Fruit fly (Drosophila melanogaster) whole organism, embryonic: ENCODE data around the gene CG5808.

Source experiments
- CG10959 ChIP-seq: fragments of 200-800 bp; sonication (Bioruptor generic); IDR thresholded peaks from 2 replicates; pipeline ENCODE4 v1.3.6; 2022; ENCODE audit warnings: missing biosample characterization, missing genetic modification characterization
- CG11695 ChIP-seq: fragments of 200-800 bp; sonication (Bioruptor generic); IDR thresholded peaks from 3 replicates; pipeline ENCODE4 v1.3.6; 2022; ENCODE audit warnings: missing biosample characterization, missing genetic modification characterization
- CG11696 ChIP-seq: fragments of 200-800 bp; sonication (Bioruptor generic); IDR thresholded peaks from 2 replicates; pipeline ENCODE4 v1.3.6; 2022; ENCODE audit warnings: missing biosample characterization, missing genetic modification characterization
- CG12236 ChIP-seq: fragments of 200-800 bp; sonication (Bioruptor generic); optimal IDR thresholded peaks from 2 replicates; lab custom pipeline; 2016; ENCODE audit warnings: missing biosample characterization, missing genetic modification characterization
- CG12299 ChIP-seq: fragments of 200-800 bp; sonication (Bioruptor generic); optimal IDR thresholded peaks from 2 replicates; lab custom pipeline; 2018; ENCODE audit warnings: missing biosample characterization, mild to moderate bottlenecking, missing genetic modification characterization
- CG13287 ChIP-seq: fragments of 200-800 bp; sonication (Bioruptor generic); IDR thresholded peaks from 2 replicates; pipeline ENCODE4 v1.3.6; 2022; ENCODE audit warnings: missing biosample characterization, missing genetic modification characterization; ENCODE audit not compliant: partially characterized antibody
- CG15514 ChIP-seq: fragments of 200-800 bp; sonication (Bioruptor generic); optimal IDR thresholded peaks from 3 replicates; lab custom pipeline; 2017; ENCODE audit warnings: missing biosample characterization, missing genetic modification characterization, mild to moderate bottlenecking, moderate library complexity, missing genetic modification reagents
- CG15601 ChIP-seq: fragments of 200-800 bp; sonication (Bioruptor generic); optimal IDR thresholded peaks from 3 replicates; lab custom pipeline; 2019; ENCODE audit warnings: missing biosample characterization, mild to moderate bottlenecking, missing genetic modification characterization, moderate library complexity
- CG16779 ChIP-seq: fragments of 200-800 bp; sonication (Bioruptor generic); IDR thresholded peaks from 2 replicates; pipeline ENCODE4 v1.3.6; 2022; ENCODE audit warnings: missing biosample characterization, missing genetic modification characterization
- CG17186 ChIP-seq: fragments of 200-800 bp; sonication (Bioruptor generic); optimal IDR thresholded peaks from 3 replicates; lab custom pipeline; 2017; ENCODE audit warnings: missing biosample characterization, missing genetic modification reagents, missing genetic modification characterization
- CG18599 ChIP-seq: fragments of 200-800 bp; sonication (Bioruptor generic); optimal IDR thresholded peaks from 3 replicates; lab custom pipeline; 2017; ENCODE audit warnings: missing biosample characterization, missing genetic modification characterization, mild to moderate bottlenecking, moderate library complexity, missing genetic modification reagents
- CG5180 ChIP-seq: fragments of 200-800 bp; sonication (Bioruptor generic); optimal IDR thresholded peaks from 3 replicates; lab custom pipeline; 2017; ENCODE audit warnings: missing biosample characterization, missing genetic modification characterization, mild to moderate bottlenecking, moderate library complexity, missing genetic modification reagents
- CG7745 ChIP-seq: fragments of 200-800 bp; sonication (Bioruptor generic); optimal IDR thresholded peaks from 2 replicates; lab custom pipeline; 2018; ENCODE audit warnings: missing biosample characterization, mild to moderate bottlenecking, missing genetic modification characterization, moderate library complexity
- CG7839 ChIP-seq: fragments of 200-800 bp; sonication (Bioruptor generic); optimal IDR thresholded peaks from 3 replicates; lab custom pipeline; 2018; ENCODE audit warnings: missing biosample characterization, mild to moderate bottlenecking, missing genetic modification characterization, moderate library complexity
- CG9797 ChIP-seq: fragments of 200-800 bp; sonication (Bioruptor generic); optimal IDR thresholded peaks from 3 replicates; lab custom pipeline; 2018; ENCODE audit warnings: missing biosample characterization, mild to moderate bottlenecking, missing genetic modification characterization
- CG9932 ChIP-seq: fragments of 200-800 bp; sonication (Bioruptor generic); IDR thresholded peaks from 2 replicates; pipeline ENCODE4 v1.3.6; 2022; ENCODE audit warnings: missing biosample characterization, missing genetic modification characterization
- CHES-1-like ChIP-seq: fragments of 200-800 bp; sonication (Bioruptor generic); optimal IDR thresholded peaks from 2 replicates; lab custom pipeline; 2016; ENCODE audit warnings: missing biosample characterization, missing genetic modification characterization
- CoRest ChIP-seq: fragments of 200-800 bp; sonication (Bioruptor generic); optimal IDR thresholded peaks from 3 replicates; lab custom pipeline; 2018; ENCODE audit warnings: missing biosample characterization, mild to moderate bottlenecking, missing genetic modification characterization, moderate library complexity
- Dp ChIP-seq: fragments of 200-800 bp; sonication (Bioruptor generic); optimal IDR thresholded peaks from 2 replicates; lab custom pipeline; 2018; ENCODE audit warnings: missing biosample characterization, mild to moderate bottlenecking, missing genetic modification characterization, moderate library complexity
- Dref ChIP-seq: fragments of 200-800 bp; sonication (Bioruptor generic); IDR thresholded peaks from 2 replicates; pipeline ENCODE4 v1.3.6; 2022; ENCODE audit warnings: missing biosample characterization, missing genetic modification characterization
- E2f2 ChIP-seq: fragments of 200-800 bp; sonication (Bioruptor generic); IDR thresholded peaks from 2 replicates; pipeline ENCODE4 v1.3.6; 2022; ENCODE audit warnings: missing biosample characterization, missing genetic modification characterization
- ERR ChIP-seq: fragments of 200-800 bp; sonication (Bioruptor generic); optimal IDR thresholded peaks from 2 replicates; lab custom pipeline; 2016; ENCODE audit warnings: missing biosample characterization, missing genetic modification characterization
- Eip74EF ChIP-seq, 2 experiments: fragments of 200-800 bp in 1 of 2; fragments of >200 bp in 1 of 2; sonication (Bioruptor generic) in 1 of 2; optimal IDR thresholded peaks; 2 replicates each; lab custom pipeline; 2017 to 2019; ENCODE audit warnings: missing biosample characterization in 2 of 2, missing genetic modification characterization in 2 of 2, mild to moderate bottlenecking in 1 of 2, moderate library complexity in 1 of 2
- GATAe ChIP-seq: fragments of 200-800 bp; sonication (Bioruptor generic); conservative IDR thresholded peaks from 2 replicates; pipeline ENCODE4 v1.3.6; 2022; ENCODE audit warnings: missing biosample characterization, missing genetic modification characterization
- Gsc ChIP-seq: fragments of 200-800 bp; sonication (Bioruptor generic); IDR thresholded peaks from 2 replicates; pipeline ENCODE4 v1.3.6; 2022; ENCODE audit warnings: missing biosample characterization, missing genetic modification characterization
- MESR4 ChIP-seq: fragments of 200-800 bp; sonication (Bioruptor generic); optimal IDR thresholded peaks from 2 replicates; lab custom pipeline; 2018; ENCODE audit warnings: missing biosample characterization, mild to moderate bottlenecking, missing genetic modification characterization, moderate library complexity
- Mad ChIP-seq: fragments of 200-800 bp; sonication (Bioruptor generic); optimal IDR thresholded peaks from 2 replicates; lab custom pipeline; 2016; ENCODE audit warnings: missing biosample characterization, missing genetic modification characterization
- Med ChIP-seq: fragments of 200-800 bp; sonication (Bioruptor generic); peaks from one replicate; lab custom pipeline; 2016; ENCODE audit warnings: missing biosample characterization, missing genetic modification characterization, mild to moderate bottlenecking, inconsistent platforms, moderate library complexity
- Optix ChIP-seq: fragments of 200-800 bp; sonication (Bioruptor generic); IDR thresholded peaks from 3 replicates; pipeline ENCODE4 v1.3.6; 2022; ENCODE audit warnings: missing biosample characterization, missing genetic modification characterization
- YL-1 ChIP-seq: fragments of 200-800 bp; sonication (Bioruptor generic); optimal IDR thresholded peaks from 3 replicates; lab custom pipeline; 2017; ENCODE audit warnings: missing biosample characterization, mild to moderate bottlenecking, missing genetic modification characterization
- cato ChIP-seq: fragments of 200-800 bp; sonication (Bioruptor generic); optimal IDR thresholded peaks from 2 replicates; lab custom pipeline; 2016; ENCODE audit warnings: missing biosample characterization, missing genetic modification characterization, borderline replicate concordance
- ci ChIP-seq: fragments of 200-800 bp; sonication (Bioruptor generic); IDR thresholded peaks from 3 replicates; pipeline ENCODE4 v1.3.6; 2022; ENCODE audit warnings: missing biosample characterization, missing genetic modification characterization
- crp ChIP-seq, 2 experiments: fragments of 200-800 bp; sonication (Bioruptor generic); optimal IDR thresholded peaks; 2 replicates in 1 of 2; 3 replicates in 1 of 2; lab custom pipeline; 2017; ENCODE audit warnings: missing biosample characterization in 2 of 2, missing genetic modification characterization in 2 of 2, mild to moderate bottlenecking in 1 of 2, moderate library complexity in 1 of 2
- dpn ChIP-seq, 2 experiments: fragments of 200-800 bp; sonication (Bioruptor generic); optimal IDR thresholded peaks; 3 replicates each; lab custom pipeline; 2016; ENCODE audit warnings: missing biosample characterization in 2 of 2, missing genetic modification characterization in 2 of 2
- ewg ChIP-seq: fragments of 200-800 bp; sonication (Bioruptor generic); optimal IDR thresholded peaks from 3 replicates; lab custom pipeline; 2017; ENCODE audit warnings: mild to moderate bottlenecking, missing biosample characterization, missing genetic modification reagents, missing genetic modification characterization
- gro ChIP-seq: fragments of 200-800 bp; sonication (Bioruptor generic); optimal IDR thresholded peaks from 2 replicates; lab custom pipeline; 2016; ENCODE audit warnings: missing biosample characterization, missing genetic modification characterization
- lmd ChIP-seq: fragments of 200-800 bp; sonication (Bioruptor generic); IDR thresholded peaks from 2 replicates; pipeline ENCODE4 v1.3.6; 2022; ENCODE audit warnings: missing biosample characterization, missing genetic modification characterization
- lola ChIP-seq, 3 experiments: fragments of >200 bp in 2 of 3; fragments of 200-800 bp in 1 of 3; sonication (Bioruptor generic) in 1 of 3; optimal IDR thresholded peaks; 2 replicates each; lab custom pipeline; 2017 to 2019; ENCODE audit warnings: missing biosample characterization in 3 of 3, missing genetic modification characterization in 3 of 3, mild to moderate bottlenecking in 1 of 3, moderate library complexity in 1 of 3
- nerfin-1 ChIP-seq: fragments of 200-800 bp; sonication (Bioruptor generic); optimal IDR thresholded peaks from 3 replicates; lab custom pipeline; 2019; ENCODE audit warnings: missing biosample characterization, mild to moderate bottlenecking, missing genetic modification characterization, moderate library complexity
- nerfin-2 ChIP-seq: fragments of 200-800 bp; sonication (Bioruptor generic); IDR thresholded peaks from 2 replicates; pipeline ENCODE4 v1.3.6; 2022; ENCODE audit warnings: missing biosample characterization, missing genetic modification characterization; ENCODE audit not compliant: partially characterized antibody
- onecut ChIP-seq: fragments of 200-800 bp; sonication (Bioruptor generic); IDR thresholded peaks from 2 replicates; pipeline ENCODE4 v1.3.6; 2022; ENCODE audit warnings: missing biosample characterization, missing genetic modification characterization
- otp ChIP-seq: fragments of 200-800 bp; sonication (Bioruptor generic); IDR thresholded peaks from 3 replicates; pipeline ENCODE4, ENCODE4 v1.3.6; 2022; ENCODE audit warnings: missing biosample characterization, missing genetic modification characterization
- peb ChIP-seq: fragments of 200-800 bp; sonication (Bioruptor generic); IDR thresholded peaks from 2 replicates; pipeline ENCODE4 v1.3.6; 2022; ENCODE audit warnings: missing biosample characterization, missing genetic modification characterization
- phol ChIP-seq: fragments of 200-800 bp; sonication (Bioruptor generic); optimal IDR thresholded peaks from 3 replicates; lab custom pipeline; 2018; ENCODE audit warnings: missing biosample characterization, mild to moderate bottlenecking, missing genetic modification characterization, moderate library complexity
- pzg ChIP-seq: fragments of 200-800 bp; sonication (Bioruptor generic); optimal IDR thresholded peaks from 3 replicates; lab custom pipeline; 2018; ENCODE audit warnings: missing biosample characterization, mild to moderate bottlenecking, missing genetic modification characterization, moderate library complexity
- rib ChIP-seq: fragments of 200-800 bp; sonication (Bioruptor generic); IDR thresholded peaks from 2 replicates; pipeline ENCODE4 v1.3.6; 2022; ENCODE audit warnings: missing biosample characterization, missing genetic modification characterization
- sd ChIP-seq: fragments of 200-800 bp; sonication (Bioruptor generic); optimal IDR thresholded peaks from 3 replicates; lab custom pipeline; 2018; ENCODE audit warnings: missing biosample characterization, mild to moderate bottlenecking, missing genetic modification characterization, moderate library complexity
- sens ChIP-seq: fragments of 200-800 bp; sonication (Bioruptor generic); peaks from one replicate; lab custom pipeline; 2016; ENCODE audit warnings: missing biosample characterization, missing genetic modification characterization
- slou ChIP-seq: fragments of 200-800 bp; sonication (Bioruptor generic); optimal IDR thresholded peaks from 3 replicates; lab custom pipeline; 2016; ENCODE audit warnings: missing biosample characterization, missing genetic modification characterization

Gene CG5808

dm6 chr3R:24829887-24830351 lies 13.1 kb upstream of the CG5808 start, which contains the start of the genes Kaz and CG43273 (continued):
- TF ChIP-seq CG13287 (peak; percentile 22; the same call in 1 of the 2 replicates), phol (tag; lab: Kevin White, UChicago) (peak; percentile 76), cato (GFP tag; lab: Kevin White, UChicago) (peak; percentile 15), otp (GFP tag; lab: Robert Waterston, UW) (no peak), rib (no peak), gro (GFP tag; lab: Kevin White, UChicago) (no peak), CG12299 (tag; lab: Kevin White, UChicago) (peak; percentile 38), slou (GFP tag; lab: Kevin White, UChicago) (peak; percentile 35), lola (GFP tag; optimal IDR thresholded peaks at IDR 0.05; lab: Kevin White, UChicago) (peak in 1 of 3 experiments; percentile 65), CG18599 (GFP tag; lab: Kevin White, UChicago) (peak; percentile 67), CG15601 (tag; lab: Kevin White, UChicago) (peak; percentile 43), crp (GFP tag; optimal IDR thresholded peaks at IDR 0.05; lab: Kevin White, UChicago) (peak; percentile 34 to 89), ci (GFP tag; lab: Robert Waterston, UW) (no peak), sd (tag; lab: Kevin White, UChicago) (no peak)

dm6 chr3R:24828234-24828633 lies 11.4 kb upstream of the CG5808 start, which contains the start of gene RabX4:
TSS of gene RabX4 (minus strand) at chr3R:24828409.
- TF ChIP-seq ERR = no peak
- TF ChIP-seq peb = no peak
- peak; percentile 99 for TF ChIP-seq ewg (GFP tag; lab: Kevin White, UChicago)
- TF ChIP-seq CoRest (tag; lab: Kevin White, UChicago) = no peak
- TF ChIP-seq Dp (GFP tag; lab: Kevin White, UChicago) = peak; percentile 48
- no peak for TF ChIP-seq Gsc
- TF ChIP-seq Optix (GFP tag; lab: Robert Waterston, UW) = no peak
- no peak for TF ChIP-seq CG12236
- TF ChIP-seq lmd (GFP tag; lab: Robert Waterston, UW) = no peak
- peak; percentile 53 for TF ChIP-seq Med (GFP tag; lab: Kevin White, UChicago)
- TF ChIP-seq CG9932 (GFP tag; lab: Robert Waterston, UW) = no peak
- no peak for TF ChIP-seq dpn (GFP tag; optimal IDR thresholded peaks at IDR 0.05; lab: Kevin White, UChicago)
- TF ChIP-seq sens (GFP tag; lab: Kevin White, UChicago) = peak; percentile 70
- peak; percentile 100 for TF ChIP-seq onecut
- no peak for TF ChIP-seq CG7839 (tag; lab: Kevin White, UChicago)
- TF ChIP-seq E2f2 (GFP tag; lab: Robert Waterston, UW) = peak; percentile 59
- TF ChIP-seq GATAe (GFP tag; lab: Robert Waterston, UW) = no peak
- no peak for TF ChIP-seq CG17186 (GFP tag; lab: Kevin White, UChicago)
- no peak for TF ChIP-seq CG10959 (GFP tag; lab: Robert Waterston, UW)
- peak; percentile 30 for TF ChIP-seq nerfin-1
- no peak for TF ChIP-seq Mad (GFP tag; lab: Kevin White, UChicago)
- TF ChIP-seq CG7745 (tag; lab: Kevin White, UChicago) = no peak
- no peak for TF ChIP-seq Eip74EF (GFP tag; optimal IDR thresholded peaks at IDR 0.05; lab: Kevin White, UChicago)
- TF ChIP-seq pzg = peak; percentile 22
- no peak for TF ChIP-seq CG11696 (GFP tag; lab: Robert Waterston, UW)
- TF ChIP-seq nerfin-2 (GFP tag; lab: Robert Waterston, UW) = no peak
- no peak for TF ChIP-seq CG5180 (GFP tag; lab: Kevin White, UChicago)
- no peak for TF ChIP-seq CG9797 (GFP tag; lab: Kevin White, UChicago)
- peak; percentile 48 for TF ChIP-seq Dref (GFP tag; lab: Robert Waterston, UW)
- peak; percentile 6; the same call in 1 of the 3 replicates for TF ChIP-seq CG11695 (GFP tag; lab: Robert Waterston, UW)
- no peak for TF ChIP-seq CHES-1-like (GFP tag; lab: Kevin White, UChicago)
- TF ChIP-seq YL-1 = peak; percentile 42
- peak; percentile 1 for TF ChIP-seq MESR4 (GFP tag; lab: Kevin White, UChicago)
- peak; percentile 13 for TF ChIP-seq CG15514
- no peak for TF ChIP-seq CG16779 (GFP tag; lab: Robert Waterston, UW)
